Fruit fly (Drosophila melanogaster) whole organism, embryonic: ENCODE data around the gene Cpr67Fa2.

Source experiments
- C15 ChIP-seq: fragments of 200-800 bp; sonication (Bioruptor generic); IDR thresholded peaks from 3 replicates; pipeline ENCODE4 v1.3.6; 2022; ENCODE audit warnings: missing biosample characterization, missing genetic modification characterization
- CG10147 ChIP-seq: fragments of 200-800 bp; sonication (Bioruptor generic); optimal IDR thresholded peaks from 2 replicates; lab custom pipeline; 2019; ENCODE audit warnings: missing biosample characterization, mild to moderate bottlenecking, missing genetic modification characterization, moderate library complexity
- CG12744 ChIP-seq: fragments of 200-800 bp; sonication (Bioruptor generic); optimal IDR thresholded peaks from 2 replicates; lab custom pipeline; 2016; ENCODE audit warnings: missing biosample characterization, missing genetic modification characterization
- CG12769 ChIP-seq: fragments of 200-800 bp; sonication (Bioruptor generic); optimal IDR thresholded peaks from 2 replicates; lab custom pipeline; 2019; ENCODE audit warnings: missing biosample characterization, mild to moderate bottlenecking, missing genetic modification characterization, moderate library complexity
- CG14667 ChIP-seq: fragments of 200-800 bp; sonication (Bioruptor generic); IDR thresholded peaks from 2 replicates; pipeline ENCODE4 v1.3.6; 2022; ENCODE audit warnings: missing biosample characterization, missing genetic modification characterization
- CG15601 ChIP-seq: fragments of 200-800 bp; sonication (Bioruptor generic); optimal IDR thresholded peaks from 3 replicates; lab custom pipeline; 2019; ENCODE audit warnings: missing biosample characterization, mild to moderate bottlenecking, missing genetic modification characterization, moderate library complexity
- CG1602 ChIP-seq: fragments of 200-800 bp; sonication (Bioruptor generic); optimal IDR thresholded peaks from 3 replicates; lab custom pipeline; 2016; ENCODE audit warnings: missing biosample characterization, missing genetic modification characterization
- CG17328 ChIP-seq: fragments of 200-800 bp; sonication (Bioruptor generic); IDR thresholded peaks from 2 replicates; pipeline ENCODE4 v1.3.6; 2022; ENCODE audit warnings: missing biosample characterization, missing genetic modification characterization
- CG18011 ChIP-seq: fragments of 200-800 bp; sonication (Bioruptor generic); optimal IDR thresholded peaks from 2 replicates; lab custom pipeline; 2017; ENCODE audit warnings: missing biosample characterization, missing genetic modification characterization, mild to moderate bottlenecking, moderate library complexity, missing genotype
- CG18476 ChIP-seq: fragments of 200-800 bp; sonication (Bioruptor generic); optimal IDR thresholded peaks from 2 replicates; lab custom pipeline; 2016; ENCODE audit warnings: missing biosample characterization, mild to moderate bottlenecking, missing genetic modification characterization
- CG30431 ChIP-seq: fragments of 200-800 bp; sonication (Bioruptor generic); optimal IDR thresholded peaks from 2 replicates; lab custom pipeline; 2017; ENCODE audit warnings: missing biosample characterization, missing genetic modification characterization
- CG33557 ChIP-seq: fragments of 200-800 bp; sonication (Bioruptor generic); optimal IDR thresholded peaks from 2 replicates; lab custom pipeline; 2019; ENCODE audit warnings: missing biosample characterization, mild to moderate bottlenecking, missing genetic modification characterization, moderate library complexity
- CG34224 ChIP-seq: fragments of 200-800 bp; sonication (Bioruptor generic); IDR thresholded peaks from 3 replicates; pipeline ENCODE4 v1.3.6; 2022; ENCODE audit warnings: missing biosample characterization, missing genetic modification characterization; ENCODE audit not compliant: partially characterized antibody
- CG3847 ChIP-seq: fragments of 200-800 bp; sonication (Bioruptor generic); IDR thresholded peaks from 2 replicates; pipeline ENCODE4 v1.3.6; 2022; ENCODE audit warnings: missing biosample characterization, missing genetic modification characterization
- CG4820 ChIP-seq: fragments of 200-800 bp; sonication (Bioruptor generic); optimal IDR thresholded peaks from 3 replicates; lab custom pipeline; 2016; ENCODE audit warnings: missing biosample characterization, missing genetic modification characterization
- CG6689 ChIP-seq: fragments of 200-800 bp; sonication (Bioruptor generic); IDR thresholded peaks from 2 replicates; pipeline ENCODE4 v1.3.6; 2022; ENCODE audit warnings: missing biosample characterization, missing genetic modification characterization
- CG7556 ChIP-seq: fragments of 200-800 bp; sonication (Bioruptor generic); optimal IDR thresholded peaks from 2 replicates; lab custom pipeline; 2017; ENCODE audit warnings: missing biosample characterization, mild to moderate bottlenecking, missing genetic modification characterization
- CG9215 ChIP-seq: fragments of 200-800 bp; sonication (Bioruptor generic); IDR thresholded peaks from 2 replicates; pipeline ENCODE4 v1.3.6; 2022; ENCODE audit warnings: missing biosample characterization, missing genetic modification characterization
- Dek ChIP-seq: fragments of 200-800 bp; sonication (Bioruptor generic); optimal IDR thresholded peaks from 3 replicates; lab custom pipeline; 2019; ENCODE audit warnings: missing biosample characterization, mild to moderate bottlenecking, missing genetic modification characterization, moderate library complexity
- Doc2 ChIP-seq: fragments of 200-800 bp; sonication (Bioruptor generic); IDR thresholded peaks from 2 replicates; pipeline ENCODE4 v1.3.6; 2022; ENCODE audit warnings: missing biosample characterization, missing genetic modification characterization
- HLHmδ ChIP-seq: fragments of 200-800 bp; sonication (Bioruptor generic); optimal IDR thresholded peaks from 2 replicates; lab custom pipeline; 2018; ENCODE audit warnings: missing biosample characterization, mild to moderate bottlenecking, missing genetic modification characterization, moderate library complexity
- Hand ChIP-seq: fragments of 200-800 bp; sonication (Bioruptor generic); optimal IDR thresholded peaks from 2 replicates; lab custom pipeline; 2017; ENCODE audit warnings: mild to moderate bottlenecking, missing biosample characterization, missing genetic modification reagents, missing genetic modification characterization
- Hey ChIP-seq: fragments of 200-800 bp; sonication (Bioruptor generic); optimal IDR thresholded peaks from 3 replicates; lab custom pipeline; 2018; ENCODE audit warnings: missing biosample characterization, mild to moderate bottlenecking, missing genetic modification characterization
- HmgD ChIP-seq: fragments of 200-800 bp; sonication (Bioruptor generic); optimal IDR thresholded peaks from 3 replicates; lab custom pipeline; 2016; ENCODE audit warnings: missing biosample characterization, missing genetic modification characterization
- Hr3 ChIP-seq: fragments of 200-800 bp; sonication (Bioruptor generic); optimal IDR thresholded peaks from 3 replicates; lab custom pipeline; 2016; ENCODE audit warnings: missing biosample characterization, missing genetic modification characterization
- Nf-YC ChIP-seq: fragments of 200-800 bp; optimal IDR thresholded peaks from 3 replicates; lab custom pipeline; 2019; ENCODE audit warnings: missing biosample characterization, mild to moderate bottlenecking, missing genetic modification characterization, moderate library complexity
- Opbp ChIP-seq: fragments of 200-800 bp; sonication (Bioruptor generic); IDR thresholded peaks from 3 replicates; pipeline ENCODE4 v1.3.6; 2022; ENCODE audit warnings: missing biosample characterization, missing genetic modification characterization; ENCODE audit not compliant: partially characterized antibody
- Sry-δ ChIP-seq: fragments of 200-800 bp; sonication (Bioruptor generic); optimal IDR thresholded peaks from 2 replicates; lab custom pipeline; 2016; ENCODE audit warnings: missing biosample characterization, missing genetic modification characterization
- Ssrp ChIP-seq: fragments of 200-800 bp; sonication (Bioruptor generic); optimal IDR thresholded peaks from 2 replicates; lab custom pipeline; 2018; ENCODE audit warnings: missing biosample characterization, mild to moderate bottlenecking, missing genetic modification characterization, moderate library complexity
- bigmax ChIP-seq: fragments of 200-800 bp; sonication (Bioruptor generic); optimal IDR thresholded peaks from 2 replicates; lab custom pipeline; 2018; ENCODE audit warnings: missing biosample characterization, mild to moderate bottlenecking, missing genetic modification characterization
- corto ChIP-seq: fragments of 200-800 bp; sonication (Bioruptor generic); optimal IDR thresholded peaks from 2 replicates; lab custom pipeline; 2016; ENCODE audit warnings: missing biosample characterization, mild to moderate bottlenecking, missing genetic modification characterization, moderate library complexity
- dm ChIP-seq: fragments of 200-800 bp; sonication (Bioruptor generic); optimal IDR thresholded peaks from 3 replicates; lab custom pipeline; 2016; ENCODE audit warnings: missing biosample characterization, missing genetic modification characterization
- ems ChIP-seq: fragments of 200-800 bp; sonication (Bioruptor generic); optimal IDR thresholded peaks from 3 replicates; lab custom pipeline; 2016; ENCODE audit warnings: missing biosample characterization, missing genetic modification characterization
- exex ChIP-seq: fragments of 200-800 bp; sonication (Bioruptor generic); optimal IDR thresholded peaks from 4 replicates; lab custom pipeline; 2018; ENCODE audit warnings: missing biosample characterization, mild to moderate bottlenecking, missing genetic modification characterization, moderate library complexity
- fu2 ChIP-seq: fragments of 200-800 bp; sonication (Bioruptor generic); optimal IDR thresholded peaks from 2 replicates; lab custom pipeline; 2016; ENCODE audit warnings: missing biosample characterization, missing genetic modification characterization
- gcm2 ChIP-seq: fragments of 200-800 bp; sonication (Bioruptor generic); optimal IDR thresholded peaks from 2 replicates; lab custom pipeline; 2016; ENCODE audit warnings: missing biosample characterization, missing genetic modification characterization
- gfzf ChIP-seq: fragments of 200-800 bp; sonication (Bioruptor generic); optimal IDR thresholded peaks from 2 replicates; lab custom pipeline; 2016; ENCODE audit warnings: missing biosample characterization, mild to moderate bottlenecking, missing genetic modification characterization, moderate library complexity
- hth ChIP-seq: fragments of >200 bp; optimal IDR thresholded peaks from 2 replicates; lab custom pipeline; 2017; ENCODE audit warnings: inconsistent platforms
- ken ChIP-seq: fragments of 200-800 bp; sonication (Bioruptor generic); IDR thresholded peaks from 3 replicates; pipeline ENCODE4 v1.3.6; 2022; ENCODE audit warnings: missing biosample characterization, missing genetic modification characterization
- nau ChIP-seq: fragments of 200-800 bp; sonication (Bioruptor generic); optimal IDR thresholded peaks from 3 replicates; lab custom pipeline; 2017; ENCODE audit warnings: missing biosample characterization, mild to moderate bottlenecking, missing genetic modification characterization, missing genetic modification reagents
- pita ChIP-seq: fragments of 200-800 bp; sonication (Bioruptor generic); optimal IDR thresholded peaks from 2 replicates; lab custom pipeline; 2017; ENCODE audit warnings: missing biosample characterization, mild to moderate bottlenecking, missing genetic modification characterization
- ro ChIP-seq: fragments of 200-800 bp; sonication (Bioruptor generic); IDR thresholded peaks from 2 replicates; pipeline ENCODE4 v1.3.6; 2022; ENCODE audit warnings: missing biosample characterization, missing genetic modification characterization
- row ChIP-seq: fragments of 200-800 bp; sonication (Bioruptor generic); IDR thresholded peaks from 3 replicates; pipeline ENCODE4 v1.3.6; 2022; ENCODE audit warnings: missing biosample characterization, missing genetic modification characterization
- scrt ChIP-seq: fragments of 200-800 bp; sonication (Bioruptor generic); optimal IDR thresholded peaks from 2 replicates; lab custom pipeline; 2018; ENCODE audit warnings: missing biosample characterization, mild to moderate bottlenecking, missing genetic modification characterization, moderate library complexity
- sqz ChIP-seq: fragments of 200-800 bp; sonication (Bioruptor generic); optimal IDR thresholded peaks from 3 replicates; lab custom pipeline; 2018; ENCODE audit warnings: missing biosample characterization, mild to moderate bottlenecking, missing genetic modification characterization
- toy ChIP-seq: fragments of 200-800 bp; sonication (Bioruptor generic); IDR thresholded peaks from 2 replicates; pipeline ENCODE4 v1.3.6; 2022; ENCODE audit warnings: missing biosample characterization, missing genetic modification characterization
- tup ChIP-seq: fragments of 200-800 bp; sonication (Bioruptor generic); optimal IDR thresholded peaks from 2 replicates; lab custom pipeline; 2016; ENCODE audit warnings: missing biosample characterization, mild to moderate bottlenecking, missing genetic modification characterization, moderate library complexity
- unc-4 ChIP-seq: fragments of 200-800 bp; sonication (Bioruptor generic); IDR thresholded peaks from 2 replicates; pipeline ENCODE4 v1.3.6; 2022; ENCODE audit warnings: missing biosample characterization, missing genetic modification characterization; ENCODE audit not compliant: partially characterized antibody
- unpg ChIP-seq: fragments of 200-800 bp; sonication (Bioruptor generic); optimal IDR thresholded peaks from 3 replicates; lab custom pipeline; 2018; ENCODE audit warnings: missing biosample characterization, mild to moderate bottlenecking, missing genetic modification characterization, moderate library complexity
- yki ChIP-seq: fragments of >200 bp; optimal IDR thresholded peaks from 3 replicates; lab custom pipeline; 2018

Cpr67Fa2 gene

DNA sequence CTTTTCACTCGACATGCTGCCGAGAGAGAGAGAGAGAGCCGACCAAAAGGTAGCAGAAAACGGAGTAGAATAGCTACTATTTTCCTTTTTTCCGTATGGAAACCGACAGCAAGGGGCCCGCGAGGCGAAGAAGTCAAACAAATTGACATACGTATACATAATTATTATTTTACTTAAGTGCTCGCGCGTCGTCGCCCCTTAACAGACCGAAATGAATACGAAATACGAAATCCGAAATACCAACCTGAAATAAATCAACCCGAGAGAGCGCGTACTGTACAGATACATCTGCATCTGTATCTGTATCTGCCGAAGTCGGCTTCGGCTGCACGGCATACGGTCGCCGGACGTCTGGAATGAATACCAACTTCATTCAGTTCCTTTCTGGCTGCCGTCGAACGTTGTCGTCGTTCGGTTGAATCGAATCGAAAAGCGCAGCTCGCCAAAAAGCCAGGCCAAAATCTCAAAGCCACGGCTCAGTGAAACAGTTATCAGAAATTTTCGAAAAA, 33.9 kb upstream of the Cpr67Fa2 start (continued):
- TF ChIP-seq hth (lab: Kevin White, UChicago) (no peak), ro (GFP tag; lab: Robert Waterston, UW) (no peak), Doc2 (GFP tag; lab: Robert Waterston, UW) (no peak), CG3847 (GFP tag; lab: Robert Waterston, UW) (peak; percentile 41; the same call in 1 of the 2 replicates), Hr3 (GFP tag; lab: Kevin White, UChicago) (no peak), CG6689 (no peak; the same call in 1 of the 2 replicates), CG9215 (GFP tag; lab: Robert Waterston, UW) (no peak), gcm2 (no peak), dm (GFP tag; lab: Kevin White, UChicago) (no peak), CG17328 (GFP tag; lab: Robert Waterston, UW) (peak; percentile 70), unpg (GFP tag; lab: Kevin White, UChicago) (peak; percentile 24), CG18011 (GFP tag; lab: Kevin White, UChicago) (no peak), CG12744 (GFP tag; lab: Kevin White, UChicago) (peak; percentile 8), CG18476 (no peak), CG12769 (tag; lab: Kevin White, UChicago) (peak; percentile 87), CG34224 (GFP tag; lab: Robert Waterston, UW) (0 out of 3 replicates have a peak, but pooled peaks have one; percentile 43), Ssrp (tag; lab: Kevin White, UChicago) (no peak), ems (peak; percentile 3), CG15601 (tag; lab: Kevin White, UChicago) (no peak), CG30431 (GFP tag; lab: Kevin White, UChicago) (no peak), nau (GFP tag; lab: Kevin White, UChicago) (peak; percentile 40), Hand (GFP tag; lab: Kevin White, UChicago) (no peak), CG1602 (GFP tag; lab: Kevin White, UChicago) (no peak), CG7556 (GFP tag; lab: Kevin White, UChicago) (no peak), yki (lab: Kevin White, UChicago) (no peak), CG10147 (GFP tag; lab: Kevin White, UChicago) (no peak), fu2 (no peak), exex (tag; lab: Kevin White, UChicago) (peak; percentile 74), ken (peak; percentile 74; the same call in 2 of the 3 replicates), unc-4 (peak; percentile 37; the same call in 1 of the 2 replicates), toy (GFP tag; lab: Robert Waterston, UW) (no peak), sqz (GFP tag; lab: Kevin White, UChicago) (peak; percentile 39), Hey (tag; lab: Kevin White, UChicago) (peak; percentile 94), Sry-δ (GFP tag; lab: Kevin White, UChicago) (no peak), bigmax (GFP tag; lab: Kevin White, UChicago) (no peak), CG14667 (GFP tag; lab: Robert Waterston, UW) (no peak), C15 (GFP tag; lab: Robert Waterston, UW) (0 out of 3 replicates have a peak, but pooled peaks have one; percentile 16), corto (peak; percentile 64), tup (GFP tag; lab: Kevin White, UChicago) (no peak), row (GFP tag; lab: Robert Waterston, UW) (peak; percentile 30; the same call in 1 of the 3 replicates), HmgD (peak; percentile 50), HLHmδ (GFP tag; lab: Kevin White, UChicago) (peak; percentile 43), scrt (GFP tag; lab: Kevin White, UChicago) (peak; percentile 42), pita (no peak), Dek (tag; lab: Kevin White, UChicago) (peak; percentile 37), CG33557 (GFP tag; lab: Kevin White, UChicago) (peak; percentile 33), CG4820 (GFP tag; lab: Kevin White, UChicago) (no peak), Opbp (GFP tag; lab: Robert Waterston, UW) (peak; percentile 71), Nf-YC (tag; lab: Kevin White, UChicago) (peak; percentile 41), gfzf (GFP tag; lab: Kevin White, UChicago) (no peak)
